Fruit fly (Drosophila melanogaster): ENCODE results near the gene CG7730.
A peak's percentile ranks its signal among the peaks of the same experiment; 100 is the strongest.

CG7730 gene

dm6 chr3L:17049314-17049713 is 22.0 kb downstream of the CG7730 start, which contains the start of gene rogdi (continued):
- TF ChIP-seq lab (GFP tag; optimal IDR thresholded peaks at IDR 0.05) (peak; percentile 21), CG18764 (GFP tag; optimal IDR thresholded peaks at IDR 0.05) (no peak), CG43689 (GFP tag; IDR thresholded peaks at IDR 0.05) (0 out of 2 replicates have a peak, but pooled peaks have one; percentile 5), fru (optimal IDR thresholded peaks at IDR 0.05) (no peak), da (GFP tag; optimal IDR thresholded peaks at IDR 0.05) (no peak), CG6272 (GFP tag; IDR thresholded peaks at IDR 0.05) (no peak), CG6654 (GFP tag; optimal IDR thresholded peaks at IDR 0.05) (no peak), amos (GFP tag; IDR thresholded peaks at IDR 0.05; ENCODE audit: partially characterized antibody) (no peak; the same call in 1 of the 2 replicates), CG9727 (GFP tag; optimal IDR thresholded peaks at IDR 0.05) (peak; percentile 7), gcm2 (GFP tag; optimal IDR thresholded peaks at IDR 0.05) (no peak), Side (GFP tag; optimal IDR thresholded peaks at IDR 0.05) (no peak), MTF-1 (GFP tag; optimal IDR thresholded peaks at IDR 0.05; ENCODE audit: borderline replicate concordance) (no peak), CG2202 (tag; optimal IDR thresholded peaks at IDR 0.05) (no peak), CG13424 (tag; optimal IDR thresholded peaks at IDR 0.05) (no peak), Oaz (GFP tag; IDR thresholded peaks at IDR 0.05) (no peak), bbx (GFP tag; IDR thresholded peaks at IDR 0.05; ENCODE audit: partially characterized antibody) (0 out of 2 replicates have a peak, but pooled peaks have one; percentile 25), CG16813 (GFP tag; IDR thresholded peaks at IDR 0.05; ENCODE audit: partially characterized antibody) (0 out of 3 replicates have a peak, but pooled peaks have one; percentile 6), CG1602 (GFP tag; optimal IDR thresholded peaks at IDR 0.05) (no peak), CG32767 (GFP tag; IDR thresholded peaks at IDR 0.05) (no peak), bowl (GFP tag; IDR thresholded peaks at IDR 0.05) (peak; percentile 41; the same call in 1 of the 2 replicates), Atf3 (GFP tag; optimal IDR thresholded peaks at IDR 0.05) (no peak), Xbp1 (GFP tag; optimal IDR thresholded peaks at IDR 0.05) (no peak), Adf1 (GFP tag; IDR thresholded peaks at IDR 0.05) (peak; percentile 12; the same call in 1 of the 2 replicates), Hr39 (optimal IDR thresholded peaks at IDR 0.05) (no peak), ci (GFP tag; IDR thresholded peaks at IDR 0.05) (peak; percentile 43; the same call in 2 of the 3 replicates), CG17385 (GFP tag; optimal IDR thresholded peaks at IDR 0.05) (no peak), CG17802 (tag; optimal IDR thresholded peaks at IDR 0.05) (no peak), CG12769 (tag; optimal IDR thresholded peaks at IDR 0.05) (peak; percentile 23), H2.0 (GFP tag; IDR thresholded peaks at IDR 0.05) (no peak), Tbp (GFP tag; optimal IDR thresholded peaks at IDR 0.05) (no peak), Oli (tag; optimal IDR thresholded peaks at IDR 0.05) (no peak), Deaf1 (tag; optimal IDR thresholded peaks at IDR 0.05) (peak; percentile 11), br (optimal IDR thresholded peaks at IDR 0.05) (no peak), cg (GFP tag; optimal IDR thresholded peaks at IDR 0.05) (no peak), CG10274 (GFP tag; optimal IDR thresholded peaks at IDR 0.05) (no peak), Gug (GFP tag; IDR thresholded peaks at IDR 0.05) (no peak)

dm6 chr3L:17049912-17050345 is 22.6 kb downstream of the CG7730 start:
- 0 out of 3 replicates have a peak, but pooled peaks have one; percentile 32 for TF ChIP-seq hb (GFP tag; IDR thresholded peaks at IDR 0.05; ENCODE audit: partially characterized antibody)
- TF ChIP-seq unc-4 (GFP tag; IDR thresholded peaks at IDR 0.05; ENCODE audit: partially characterized antibody): no peak
- TF ChIP-seq CG10274 (GFP tag; optimal IDR thresholded peaks at IDR 0.05): peak; percentile 85
- TF ChIP-seq B-H2 (GFP tag; optimal IDR thresholded peaks at IDR 0.05): peak; percentile 65
- peak; percentile 38 for TF ChIP-seq CG6813 (GFP tag; optimal IDR thresholded peaks at IDR 0.05)
- no peak for TF ChIP-seq scrt (GFP tag; optimal IDR thresholded peaks at IDR 0.05)
- TF ChIP-seq CG13894 (tag; optimal IDR thresholded peaks at IDR 0.05): peak; percentile 28
- no peak for TF ChIP-seq luna (GFP tag; optimal IDR thresholded peaks at IDR 0.05)
- peak in 1 of 2 experiments; percentile 61 for TF ChIP-seq Hr78 (GFP tag; optimal IDR thresholded peaks at IDR 0.05)
- TF ChIP-seq aop (GFP tag; IDR thresholded peaks at IDR 0.05): no peak
- 0 out of 2 replicates have a peak, but pooled peaks have one; percentile 14 for TF ChIP-seq CG14441 (GFP tag; IDR thresholded peaks at IDR 0.05)
- peak; percentile 68 for TF ChIP-seq mirr (GFP tag; optimal IDR thresholded peaks at IDR 0.05)
- TF ChIP-seq Dp (GFP tag; optimal IDR thresholded peaks at IDR 0.05): no peak
- TF ChIP-seq CG2712 (tag; optimal IDR thresholded peaks at IDR 0.05): no peak
- peak; percentile 3 for TF ChIP-seq CG4328 (GFP tag; optimal IDR thresholded peaks at IDR 0.05)
- TF ChIP-seq BEAF-32 (GFP tag; optimal IDR thresholded peaks at IDR 0.05): no peak
- peak; percentile 36 for TF ChIP-seq corto (GFP tag; optimal IDR thresholded peaks at IDR 0.05)
